Worm (Caenorhabditis elegans) whole organism, L2 larva: ENCODE measurements around the gene E04F6.4.

Experiments
- F13H6.1 ChIP-seq: sonication (generic microtip); optimal IDR thresholded peaks from 2 replicates; lab custom pipeline; 2016; ENCODE audit warnings: missing genetic modification characterization, missing compliant biosample characterization
- R02D3.7 ChIP-seq: fragments of 150-350 bp; optimal IDR thresholded peaks from 2 replicates; lab custom pipeline; 2014; ENCODE audit warnings: missing biosample characterization, missing genetic modification characterization
- Y55F3AM.14 ChIP-seq: fragments of 200-800 bp; sonication (Bioruptor generic); optimal IDR thresholded peaks from 2 replicates; lab custom pipeline; 2018; ENCODE audit warnings: mild to moderate bottlenecking, missing genetic modification characterization, missing compliant biosample characterization
- ZK546.5 ChIP-seq: sonication (generic microtip); optimal IDR thresholded peaks from 2 replicates; lab custom pipeline; 2017; ENCODE audit warnings: missing biosample characterization, missing genetic modification characterization
- alr-1 ChIP-seq: fragments of 150-350 bp; optimal IDR thresholded peaks from 2 replicates; lab custom pipeline; 2014; ENCODE audit warnings: missing biosample characterization, missing genetic modification characterization
- aly-2 ChIP-seq: fragments of 150-350 bp; optimal IDR thresholded peaks from 2 replicates; lab custom pipeline; 2014; ENCODE audit warnings: missing biosample characterization, missing genetic modification characterization
- ama-1 ChIP-seq: fragments of 150-350 bp; optimal IDR thresholded peaks from 2 replicates; lab custom pipeline; 2018; ENCODE audit warnings: inconsistent platforms
- ceh-16 ChIP-seq: fragments of 150-350 bp; optimal IDR thresholded peaks from 2 replicates; lab custom pipeline; 2014; ENCODE audit warnings: missing biosample characterization, missing genetic modification characterization
- crh-2 ChIP-seq: sonication (generic microtip); optimal IDR thresholded peaks from 2 replicates; lab custom pipeline; 2017; ENCODE audit warnings: missing biosample characterization, missing genetic modification characterization
- dmd-4 ChIP-seq: sonication (generic microtip); optimal IDR thresholded peaks from 2 replicates; lab custom pipeline; 2017; ENCODE audit warnings: missing biosample characterization, missing genetic modification characterization
- egl-27 ChIP-seq: sonication (generic microtip); optimal IDR thresholded peaks from 3 replicates; lab custom pipeline; 2017; ENCODE audit warnings: missing biosample characterization, missing genetic modification reagents, missing genetic modification characterization
- elt-3 ChIP-seq: sonication (generic microtip); optimal IDR thresholded peaks from 2 replicates; lab custom pipeline; 2017; ENCODE audit warnings: missing biosample characterization, missing genetic modification characterization
- fos-1 ChIP-seq: fragments of 150-350 bp; optimal IDR thresholded peaks from 2 replicates; lab custom pipeline; 2014; ENCODE audit warnings: missing biosample characterization, missing genetic modification characterization
- gmeb-1 ChIP-seq: fragments of 150-350 bp; optimal IDR thresholded peaks from 2 replicates; lab custom pipeline; 2014; ENCODE audit warnings: missing biosample characterization, missing genetic modification characterization
- mab-5 ChIP-seq: fragments of 150-350 bp; optimal IDR thresholded peaks from 2 replicates; lab custom pipeline; 2014; ENCODE audit warnings: missing biosample characterization, missing genetic modification characterization
- mbf-1 ChIP-seq: sonication (generic microtip); optimal IDR thresholded peaks from 2 replicates; lab custom pipeline; 2017; ENCODE audit warnings: missing biosample characterization, missing genetic modification characterization
- mdl-1 ChIP-seq, 2 experiments: fragments of 150-350 bp in 1 of 2; sonication (generic microtip) in 1 of 2; optimal IDR thresholded peaks; 2 replicates each; lab custom pipeline; 2017; ENCODE audit warnings: missing biosample characterization in 2 of 2, missing genetic modification characterization in 2 of 2
- nhr-10 ChIP-seq: sonication (generic microtip); optimal IDR thresholded peaks from 2 replicates; lab custom pipeline; 2017; ENCODE audit warnings: missing biosample characterization, missing genetic modification characterization
- nhr-11 ChIP-seq: fragments of 150-350 bp; optimal IDR thresholded peaks from 2 replicates; lab custom pipeline; 2014; ENCODE audit warnings: missing biosample characterization, missing genetic modification characterization
- nhr-23 ChIP-seq: fragments of 150-350 bp; optimal IDR thresholded peaks from 2 replicates; lab custom pipeline; 2014; ENCODE audit warnings: missing biosample characterization, missing genetic modification reagents, missing genetic modification characterization
- nhr-237 ChIP-seq: fragments of 150-350 bp; optimal IDR thresholded peaks from 2 replicates; lab custom pipeline; 2014; ENCODE audit warnings: missing biosample characterization, missing genetic modification characterization
- nhr-25 ChIP-seq: fragments of 150-350 bp; sonication (generic microtip); optimal IDR thresholded peaks from 3 replicates; lab custom pipeline; 2014; ENCODE audit warnings: missing biosample characterization, missing genetic modification characterization
- nhr-6 ChIP-seq: fragments of 150-350 bp; optimal IDR thresholded peaks from 2 replicates; lab custom pipeline; 2014; ENCODE audit warnings: missing biosample characterization, missing genetic modification characterization
- nhr-77 ChIP-seq: fragments of 150-350 bp; optimal IDR thresholded peaks from 2 replicates; lab custom pipeline; 2014; ENCODE audit warnings: missing biosample characterization, missing genetic modification characterization
- peb-1 ChIP-seq: fragments of 150-350 bp; optimal IDR thresholded peaks from 2 replicates; lab custom pipeline; 2014; ENCODE audit warnings: missing biosample characterization, missing genetic modification characterization
- sem-4 ChIP-seq: fragments of 150-350 bp; optimal IDR thresholded peaks from 2 replicates; lab custom pipeline; 2014; ENCODE audit warnings: missing biosample characterization, missing genetic modification reagents, missing genetic modification characterization
- skn-1 ChIP-seq: sonication (generic microtip); optimal IDR thresholded peaks from 2 replicates; lab custom pipeline; 2017; ENCODE audit warnings: missing biosample characterization, missing genetic modification characterization
- sma-3 ChIP-seq: sonication (generic microtip); optimal IDR thresholded peaks from 2 replicates; lab custom pipeline; 2016; ENCODE audit warnings: missing genetic modification reagents, missing genetic modification characterization, missing compliant biosample characterization
- sma-9 ChIP-seq, 2 experiments: fragments of 150-350 bp in 1 of 2; sonication (generic microtip) in 1 of 2; optimal IDR thresholded peaks; 2 replicates each; lab custom pipeline; 2014 to 2016; ENCODE audit warnings: missing genetic modification characterization in 2 of 2, mild to moderate bottlenecking in 1 of 2, missing biosample characterization in 1 of 2, missing compliant biosample characterization in 1 of 2, missing genetic modification reagents in 1 of 2, moderate library complexity in 1 of 2
- snpc-4 ChIP-seq: fragments of 150-350 bp; optimal IDR thresholded peaks from 2 replicates; lab custom pipeline; 2014; ENCODE audit warnings: missing biosample characterization, missing genetic modification characterization
- unc-39 ChIP-seq: fragments of 150-350 bp; optimal IDR thresholded peaks from 2 replicates; lab custom pipeline; 2014; ENCODE audit warnings: missing biosample characterization, missing genetic modification characterization
- unc-55 ChIP-seq: fragments of 150-350 bp; sonication (generic microtip); optimal IDR thresholded peaks from 3 replicates; lab custom pipeline; 2014; ENCODE audit warnings: missing biosample characterization, missing genetic modification reagents, missing genetic modification characterization
- unc-62 ChIP-seq: fragments of 150-350 bp; optimal IDR thresholded peaks from 2 replicates; lab custom pipeline; 2014; ENCODE audit warnings: missing biosample characterization, missing genetic modification reagents, missing genetic modification characterization
- zag-1 ChIP-seq: fragments of 150-350 bp; optimal IDR thresholded peaks from 2 replicates; lab custom pipeline; 2014; ENCODE audit warnings: missing biosample characterization, missing genetic modification characterization
- ztf-1 ChIP-seq: fragments of 200-800 bp; sonication (Bioruptor generic); conservative IDR thresholded peaks from 2 replicates; pipeline ENCODE4 v1.3.6; 2022; ENCODE audit warnings: missing genetic modification characterization, missing compliant biosample characterization
- ztf-11 ChIP-seq: sonication (generic microtip); optimal IDR thresholded peaks from 2 replicates; lab custom pipeline; 2017; ENCODE audit warnings: missing biosample characterization, missing genetic modification characterization
- ztf-4 ChIP-seq: fragments of 150-350 bp; optimal IDR thresholded peaks from 2 replicates; lab custom pipeline; 2014; ENCODE audit warnings: missing biosample characterization, missing genetic modification characterization

Gene E04F6.4

ce11 chrII:7165749-7166148, 23.5 kb upstream of the E04F6.4 start, which contains the start of gene mfsd-13.2:
Gene mfsd-13.2 (minus strand): TSS chrII:7165849.
- no peak for TF ChIP-seq elt-3
- no peak for TF ChIP-seq nhr-10 (tag; lab: Kevin White, UChicago)
- TF ChIP-seq nhr-77 (tag; lab: Kevin White, UChicago) = no peak
- no peak for TF ChIP-seq skn-1
- no peak for TF ChIP-seq ZK546.5 (tag; lab: Kevin White, UChicago)
- no peak for TF ChIP-seq mdl-1 (tag; optimal IDR thresholded peaks at IDR 0.05; lab: Kevin White, UChicago)
- no peak for TF ChIP-seq Y55F3AM.14
- no peak for TF ChIP-seq R02D3.7
- TF ChIP-seq unc-62 = no peak
- TF ChIP-seq mbf-1 (tag; lab: Kevin White, UChicago) = no peak

ce11 chrII:7166768-7167167, 22.5 kb upstream of the E04F6.4 start:
- TF ChIP-seq sma-9 (GFP tag; optimal IDR thresholded peaks at IDR 0.05; lab: Kevin White, UChicago) (peak; percentile 46), sma-9 (tag; optimal IDR thresholded peaks at IDR 0.05; lab: Kevin White, UChicago) (no peak), zag-1 (tag; lab: Kevin White, UChicago) (no peak), nhr-25 (tag; lab: Kevin White, UChicago) (no peak), crh-2 (tag; lab: Kevin White, UChicago) (peak; percentile 21), peb-1 (tag; lab: Kevin White, UChicago) (no peak), fos-1 (tag; lab: Kevin White, UChicago) (peak; percentile 81)

DNA sequence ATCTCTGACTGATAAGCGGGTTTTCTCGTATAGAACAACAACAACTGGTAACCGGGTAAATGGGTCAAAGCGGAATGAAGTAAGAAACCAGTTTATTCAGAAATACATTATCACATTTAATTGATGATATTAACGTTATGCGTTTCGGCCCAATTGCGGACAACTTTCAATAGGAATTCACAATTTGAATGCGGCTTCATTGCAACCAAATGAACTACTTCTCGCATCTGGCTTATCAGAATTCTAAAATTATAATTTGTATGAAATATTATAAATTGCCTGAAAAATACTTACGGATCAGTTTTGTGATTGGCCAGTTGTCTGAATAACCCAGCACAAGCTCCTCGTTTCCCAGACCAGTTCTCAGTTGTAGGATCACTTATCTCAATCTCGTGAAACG, 20.5 kb upstream of the E04F6.4 start, which contains the start of gene col-36:
TSS of gene col-36 (minus strand) at position 101 of the 400 bp plus-strand sequence.
- TF ChIP-seq ztf-4 (tag; lab: Kevin White, UChicago) (no peak), nhr-23 (no peak), ama-1 (no peak), Y55F3AM.14 (no peak), unc-62 (no peak), gmeb-1 (tag; lab: Kevin White, UChicago) (no peak), ceh-16 (tag; lab: Kevin White, UChicago) (no peak), sem-4 (no peak), sma-3 (GFP tag; lab: Kevin White, UChicago) (no peak), nhr-237 (tag; lab: Kevin White, UChicago) (no peak)

- TF ChIP-seq alr-1 (tag; lab: Kevin White, UChicago) (no peak), sma-3 (GFP tag; lab: Kevin White, UChicago) (no peak), mbf-1 (tag; lab: Kevin White, UChicago) (no peak), ama-1 (no peak), ztf-11 (tag; lab: Kevin White, UChicago) (no peak), elt-3 (no peak), crh-2 (tag; lab: Kevin White, UChicago) (no peak), dmd-4 (tag; lab: Kevin White, UChicago) (no peak), gmeb-1 (tag; lab: Kevin White, UChicago) (no peak), unc-55 (GFP tag; lab: Kevin White, UChicago) (no peak), ztf-1 (GFP tag; lab: Robert Waterston, UW) (no peak), nhr-10 (tag; lab: Kevin White, UChicago) (no peak), sem-4 (no peak)
Measured at ce11 chrII:7171305-7171998, 17.8 kb upstream of the E04F6.4 start, which contains the start of gene dyf-13. Gene dyf-13 (minus strand): TSS chrII:7171355.

DNA sequence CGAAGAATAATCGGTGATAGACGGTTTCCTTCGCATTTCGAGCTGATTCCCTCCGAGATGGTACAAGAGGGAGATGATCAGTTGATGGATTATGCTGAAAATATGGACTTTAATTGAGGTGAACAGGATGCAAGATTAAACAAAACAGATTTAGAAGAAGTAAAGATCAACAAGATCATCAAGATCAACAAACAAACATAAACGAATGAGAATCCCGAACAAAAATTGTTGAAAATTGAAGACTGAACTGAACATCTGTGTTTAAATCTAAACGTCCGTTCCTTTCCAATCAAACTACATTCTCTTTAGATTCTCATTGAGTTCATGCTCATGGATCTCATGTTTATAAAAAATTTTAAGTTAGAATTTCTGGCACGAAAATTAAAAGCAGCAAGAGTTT, 14.4 kb upstream of the E04F6.4 start, which contains the start of gene glc-4:
TSS of gene glc-4 (minus strand) at position 101 of the 400 bp plus-strand sequence.
- TF ChIP-seq unc-39 (tag; lab: Kevin White, UChicago) (no peak), gmeb-1 (tag; lab: Kevin White, UChicago) (no peak), mab-5 (tag; lab: Kevin White, UChicago) (no peak), nhr-6 (tag; lab: Kevin White, UChicago) (no peak), snpc-4 (tag; lab: Kevin White, UChicago) (no peak), elt-3 (no peak), nhr-25 (tag; lab: Kevin White, UChicago) (no peak), crh-2 (tag; lab: Kevin White, UChicago) (no peak), aly-2 (tag; lab: Kevin White, UChicago) (no peak), ztf-4 (tag; lab: Kevin White, UChicago) (no peak), egl-27 (tag; lab: Kevin White, UChicago) (no peak), F13H6.1 (tag; lab: Kevin White, UChicago) (no peak), nhr-11 (tag; lab: Kevin White, UChicago) (no peak)
